Worm (Caenorhabditis elegans) whole organism, L2 larva: Measurements from ENCODE around the gene fem-1.

Experiments
- C34F6.9 ChIP-seq: fragments of 150-350 bp; optimal IDR thresholded peaks from 2 replicates; lab custom pipeline; 2014; ENCODE audit warnings: missing biosample characterization, missing genetic modification characterization
- R02D3.7 ChIP-seq: fragments of 150-350 bp; optimal IDR thresholded peaks from 2 replicates; lab custom pipeline; 2014; ENCODE audit warnings: missing biosample characterization, missing genetic modification characterization
- Y55F3AM.14 ChIP-seq: fragments of 200-800 bp; sonication (Bioruptor generic); optimal IDR thresholded peaks from 2 replicates; lab custom pipeline; 2018; ENCODE audit warnings: mild to moderate bottlenecking, missing genetic modification characterization, missing compliant biosample characterization
- ZK546.5 ChIP-seq: sonication (generic microtip); optimal IDR thresholded peaks from 2 replicates; lab custom pipeline; 2017; ENCODE audit warnings: missing biosample characterization, missing genetic modification characterization
- alr-1 ChIP-seq: fragments of 150-350 bp; optimal IDR thresholded peaks from 2 replicates; lab custom pipeline; 2014; ENCODE audit warnings: missing biosample characterization, missing genetic modification characterization
- aly-2 ChIP-seq: fragments of 150-350 bp; optimal IDR thresholded peaks from 2 replicates; lab custom pipeline; 2014; ENCODE audit warnings: missing biosample characterization, missing genetic modification characterization
- blmp-1 ChIP-seq: sonication (generic microtip); optimal IDR thresholded peaks from 2 replicates; lab custom pipeline; 2017; ENCODE audit warnings: missing genetic modification characterization, mild to moderate bottlenecking, missing compliant biosample characterization, antibody characterized with exemption, moderate library complexity; ENCODE audit not compliant: insufficient read depth
- ceh-16 ChIP-seq: fragments of 150-350 bp; optimal IDR thresholded peaks from 2 replicates; lab custom pipeline; 2014; ENCODE audit warnings: missing biosample characterization, missing genetic modification characterization
- ceh-82 ChIP-seq: fragments of 150-350 bp; optimal IDR thresholded peaks from 2 replicates; lab custom pipeline; 2014; ENCODE audit warnings: missing biosample characterization, missing genetic modification characterization
- crh-2 ChIP-seq: sonication (generic microtip); optimal IDR thresholded peaks from 2 replicates; lab custom pipeline; 2017; ENCODE audit warnings: missing biosample characterization, missing genetic modification characterization
- elt-1 ChIP-seq: fragments of 150-350 bp; optimal IDR thresholded peaks from 2 replicates; lab custom pipeline; 2014; ENCODE audit warnings: missing biosample characterization, missing genetic modification characterization
- elt-3 ChIP-seq: sonication (generic microtip); optimal IDR thresholded peaks from 2 replicates; lab custom pipeline; 2017; ENCODE audit warnings: missing biosample characterization, missing genetic modification characterization
- fos-1 ChIP-seq: fragments of 150-350 bp; optimal IDR thresholded peaks from 2 replicates; lab custom pipeline; 2014; ENCODE audit warnings: missing biosample characterization, missing genetic modification characterization
- gmeb-1 ChIP-seq: fragments of 150-350 bp; optimal IDR thresholded peaks from 2 replicates; lab custom pipeline; 2014; ENCODE audit warnings: missing biosample characterization, missing genetic modification characterization
- lin-13 ChIP-seq: fragments of 150-350 bp; optimal IDR thresholded peaks from 2 replicates; lab custom pipeline; 2014; ENCODE audit warnings: missing biosample characterization, missing genetic modification reagents, missing genetic modification characterization
- lin-39 ChIP-seq: fragments of 150-350 bp; optimal IDR thresholded peaks from 2 replicates; lab custom pipeline; 2014; ENCODE audit warnings: missing biosample characterization, missing genetic modification reagents, missing genetic modification characterization
- lsy-2 ChIP-seq, 2 experiments: fragments of 150-350 bp in 1 of 2; sonication (generic microtip) in 1 of 2; optimal IDR thresholded peaks; 2 replicates each; lab custom pipeline; 2014 to 2017; ENCODE audit warnings: missing biosample characterization in 2 of 2, missing genetic modification characterization in 2 of 2
- mab-5 ChIP-seq: fragments of 150-350 bp; optimal IDR thresholded peaks from 2 replicates; lab custom pipeline; 2014; ENCODE audit warnings: missing biosample characterization, missing genetic modification characterization
- mdl-1 ChIP-seq, 2 experiments: fragments of 150-350 bp in 1 of 2; sonication (generic microtip) in 1 of 2; optimal IDR thresholded peaks; 2 replicates each; lab custom pipeline; 2017; ENCODE audit warnings: missing biosample characterization in 2 of 2, missing genetic modification characterization in 2 of 2
- nhr-12 ChIP-seq: fragments of 150-350 bp; optimal IDR thresholded peaks from 2 replicates; lab custom pipeline; 2014; ENCODE audit warnings: missing biosample characterization, missing genetic modification characterization
- nhr-129 ChIP-seq: fragments of 150-350 bp; optimal IDR thresholded peaks from 2 replicates; lab custom pipeline; 2014; ENCODE audit warnings: missing biosample characterization, missing genetic modification characterization
- nhr-21 ChIP-seq: fragments of 150-350 bp; optimal IDR thresholded peaks from 2 replicates; lab custom pipeline; 2014; ENCODE audit warnings: missing biosample characterization, missing genetic modification characterization
- nhr-23 ChIP-seq: fragments of 150-350 bp; optimal IDR thresholded peaks from 2 replicates; lab custom pipeline; 2014; ENCODE audit warnings: missing biosample characterization, missing genetic modification reagents, missing genetic modification characterization
- nhr-25 ChIP-seq: fragments of 150-350 bp; sonication (generic microtip); optimal IDR thresholded peaks from 3 replicates; lab custom pipeline; 2014; ENCODE audit warnings: missing biosample characterization, missing genetic modification characterization
- nhr-77 ChIP-seq: fragments of 150-350 bp; optimal IDR thresholded peaks from 2 replicates; lab custom pipeline; 2014; ENCODE audit warnings: missing biosample characterization, missing genetic modification characterization
- peb-1 ChIP-seq: fragments of 150-350 bp; optimal IDR thresholded peaks from 2 replicates; lab custom pipeline; 2014; ENCODE audit warnings: missing biosample characterization, missing genetic modification characterization
- skn-1 ChIP-seq: sonication (generic microtip); optimal IDR thresholded peaks from 2 replicates; lab custom pipeline; 2017; ENCODE audit warnings: missing biosample characterization, missing genetic modification characterization
- sma-3 ChIP-seq: sonication (generic microtip); optimal IDR thresholded peaks from 2 replicates; lab custom pipeline; 2016; ENCODE audit warnings: missing genetic modification reagents, missing genetic modification characterization, missing compliant biosample characterization
- sma-9 ChIP-seq, 2 experiments: fragments of 150-350 bp in 1 of 2; sonication (generic microtip) in 1 of 2; optimal IDR thresholded peaks; 2 replicates each; lab custom pipeline; 2014 to 2016; ENCODE audit warnings: missing genetic modification characterization in 2 of 2, mild to moderate bottlenecking in 1 of 2, missing biosample characterization in 1 of 2, missing compliant biosample characterization in 1 of 2, missing genetic modification reagents in 1 of 2, moderate library complexity in 1 of 2
- snpc-4 ChIP-seq: fragments of 150-350 bp; optimal IDR thresholded peaks from 2 replicates; lab custom pipeline; 2014; ENCODE audit warnings: missing biosample characterization, missing genetic modification characterization
- unc-39 ChIP-seq: fragments of 150-350 bp; optimal IDR thresholded peaks from 2 replicates; lab custom pipeline; 2014; ENCODE audit warnings: missing biosample characterization, missing genetic modification characterization
- unc-55 ChIP-seq: fragments of 150-350 bp; sonication (generic microtip); optimal IDR thresholded peaks from 3 replicates; lab custom pipeline; 2014; ENCODE audit warnings: missing biosample characterization, missing genetic modification reagents, missing genetic modification characterization
- unc-62 ChIP-seq: fragments of 150-350 bp; optimal IDR thresholded peaks from 2 replicates; lab custom pipeline; 2014; ENCODE audit warnings: missing biosample characterization, missing genetic modification reagents, missing genetic modification characterization
- ztf-1 ChIP-seq: fragments of 200-800 bp; sonication (Bioruptor generic); conservative IDR thresholded peaks from 2 replicates; pipeline ENCODE4 v1.3.6; 2022; ENCODE audit warnings: missing genetic modification characterization, missing compliant biosample characterization
- ztf-11 ChIP-seq: sonication (generic microtip); optimal IDR thresholded peaks from 2 replicates; lab custom pipeline; 2017; ENCODE audit warnings: missing biosample characterization, missing genetic modification characterization

Gene fem-1

DNA sequence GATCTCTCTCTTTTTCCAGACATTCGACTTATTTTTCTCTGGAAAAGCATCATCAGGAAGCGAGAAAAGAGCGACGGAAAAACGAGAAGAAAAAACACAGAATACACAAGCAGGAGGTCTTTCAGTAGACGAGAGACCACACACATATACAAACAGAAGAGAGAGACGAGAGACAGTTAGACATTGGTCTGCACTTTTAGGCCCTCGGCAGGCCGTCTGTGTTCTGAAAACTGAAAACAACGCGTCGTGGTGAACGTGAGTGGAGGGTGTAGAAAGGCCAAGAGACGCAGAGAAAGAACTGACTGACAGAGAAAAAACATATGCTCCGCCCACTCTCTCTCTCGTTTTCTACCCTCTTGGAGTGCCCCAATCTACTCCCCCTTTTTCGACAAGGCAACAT lies 44.5 kb upstream of the fem-1 start (continued):
- TF ChIP-seq ztf-1 (GFP tag; lab: Robert Waterston, UW), result no peak
- TF ChIP-seq sma-9 (GFP tag; optimal IDR thresholded peaks at IDR 0.05; lab: Kevin White, UChicago), result peak; percentile 81
- no peak for TF ChIP-seq sma-9 (tag; optimal IDR thresholded peaks at IDR 0.05; lab: Kevin White, UChicago)
- no peak for TF ChIP-seq elt-1 (tag; lab: Kevin White, UChicago)
- peak; percentile 18 to 21 for TF ChIP-seq mdl-1 (tag; optimal IDR thresholded peaks at IDR 0.05; lab: Kevin White, UChicago)
- no peak for TF ChIP-seq R02D3.7 (tag; lab: Kevin White, UChicago)
- no peak for TF ChIP-seq unc-62 (GFP tag; lab: Kevin White, UChicago)
- no peak for TF ChIP-seq ZK546.5 (tag; lab: Kevin White, UChicago)
- no peak for TF ChIP-seq aly-2
- TF ChIP-seq nhr-77 (tag; lab: Kevin White, UChicago), result no peak
- peak; percentile 36 for TF ChIP-seq unc-55 (GFP tag; lab: Kevin White, UChicago)
- peak; percentile 2 for TF ChIP-seq lin-13
- TF ChIP-seq nhr-21, result peak; percentile 55
- TF ChIP-seq nhr-25, result peak; percentile 40
- no peak for TF ChIP-seq unc-39
- TF ChIP-seq elt-3, result no peak
- TF ChIP-seq crh-2 (tag; lab: Kevin White, UChicago), result peak; percentile 86
- no peak for TF ChIP-seq skn-1 (tag; lab: Kevin White, UChicago)
- peak; percentile 66 for TF ChIP-seq fos-1
- TF ChIP-seq ztf-11 (tag; lab: Kevin White, UChicago), result no peak
- peak; percentile 73 for TF ChIP-seq nhr-129
- peak; percentile 72 for TF ChIP-seq C34F6.9 (tag; lab: Kevin White, UChicago)
- no peak for TF ChIP-seq nhr-12 (tag; lab: Kevin White, UChicago)
- TF ChIP-seq ceh-82 (tag; lab: Kevin White, UChicago), result no peak
- TF ChIP-seq sma-3 (GFP tag; lab: Kevin White, UChicago), result peak; percentile 32
- no peak for TF ChIP-seq gmeb-1 (tag; lab: Kevin White, UChicago)
- TF ChIP-seq lin-39 (tag; lab: Kevin White, UChicago), result no peak

DNA sequence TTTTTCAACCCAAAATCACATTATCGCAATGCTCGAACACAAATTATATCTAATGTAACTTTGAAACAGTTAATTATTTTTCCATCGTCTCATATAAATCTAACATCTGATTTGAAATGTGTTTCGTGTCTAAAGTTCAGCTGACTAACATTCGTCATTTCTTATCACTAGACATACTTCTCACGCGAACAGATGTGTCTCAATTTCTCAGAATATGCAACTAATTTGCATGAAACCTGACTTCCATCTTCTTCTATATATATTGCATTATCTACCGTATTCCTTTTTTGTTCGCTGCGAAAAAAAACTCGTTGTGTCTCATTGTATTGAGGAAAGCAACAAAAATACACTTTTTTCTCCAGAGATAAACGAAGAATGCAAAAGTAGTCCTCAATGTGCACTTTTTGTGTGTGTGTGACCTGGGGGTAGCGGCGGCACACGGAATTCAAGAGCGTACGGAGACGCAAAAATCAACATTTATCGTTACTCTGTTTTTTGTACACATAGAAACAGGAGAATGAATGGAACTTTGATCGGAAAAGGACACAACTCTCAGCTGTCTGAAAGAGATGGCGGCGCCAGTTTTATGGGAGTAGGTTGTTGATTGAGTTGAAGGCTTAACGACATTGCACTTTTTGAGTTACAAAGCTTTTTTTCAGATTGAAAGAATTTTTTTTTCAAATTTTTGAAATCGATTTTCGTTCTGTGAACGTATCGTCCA lies 43.0 kb upstream of the fem-1 start:
- TF ChIP-seq ceh-16 (no peak), C34F6.9 (tag; lab: Kevin White, UChicago) (no peak), nhr-21 (peak; percentile 1), Y55F3AM.14 (GFP tag; lab: Kevin White, UChicago) (no peak), peb-1 (tag; lab: Kevin White, UChicago) (no peak), blmp-1 (tag; lab: Kevin White, UChicago) (no peak), lin-39 (tag; lab: Kevin White, UChicago) (no peak), nhr-25 (no peak), sma-9 (GFP tag; optimal IDR thresholded peaks at IDR 0.05; lab: Kevin White, UChicago) (peak; percentile 48), sma-9 (tag; optimal IDR thresholded peaks at IDR 0.05; lab: Kevin White, UChicago) (no peak), nhr-23 (tag; lab: Kevin White, UChicago) (no peak), nhr-12 (tag; lab: Kevin White, UChicago) (no peak), crh-2 (tag; lab: Kevin White, UChicago) (peak; percentile 21), alr-1 (no peak), lsy-2 (tag; optimal IDR thresholded peaks at IDR 0.05; lab: Kevin White, UChicago) (no peak)

DNA sequence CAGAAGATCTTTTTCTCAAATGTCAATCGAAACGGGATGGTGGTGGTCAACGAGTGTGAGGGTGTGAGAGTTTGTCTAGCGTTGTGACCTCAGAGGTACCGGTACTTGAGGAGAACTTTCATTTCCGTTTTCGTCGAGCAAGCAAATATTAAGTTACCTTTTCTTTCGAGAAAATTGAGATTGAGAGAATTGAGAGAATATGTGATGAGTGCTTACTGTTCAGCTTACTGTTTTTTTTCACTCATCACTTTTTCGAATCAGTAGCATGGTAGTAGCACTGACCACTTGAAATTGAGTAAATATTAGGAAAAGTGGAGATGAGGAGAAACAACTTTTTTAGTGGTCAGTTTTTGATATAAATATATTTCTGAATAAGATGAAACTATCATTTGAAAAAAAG lies 36.3 kb upstream of the fem-1 start, which contains the start of gene T12E12.6:
Gene T12E12.6, minus strand, starts transcription at position 101 of the 400 bp plus-strand sequence.
- TF ChIP-seq nhr-23 (tag; lab: Kevin White, UChicago), result no peak
- no peak for TF ChIP-seq mab-5 (tag; lab: Kevin White, UChicago)
- TF ChIP-seq peb-1 (tag; lab: Kevin White, UChicago), result no peak

DNA sequence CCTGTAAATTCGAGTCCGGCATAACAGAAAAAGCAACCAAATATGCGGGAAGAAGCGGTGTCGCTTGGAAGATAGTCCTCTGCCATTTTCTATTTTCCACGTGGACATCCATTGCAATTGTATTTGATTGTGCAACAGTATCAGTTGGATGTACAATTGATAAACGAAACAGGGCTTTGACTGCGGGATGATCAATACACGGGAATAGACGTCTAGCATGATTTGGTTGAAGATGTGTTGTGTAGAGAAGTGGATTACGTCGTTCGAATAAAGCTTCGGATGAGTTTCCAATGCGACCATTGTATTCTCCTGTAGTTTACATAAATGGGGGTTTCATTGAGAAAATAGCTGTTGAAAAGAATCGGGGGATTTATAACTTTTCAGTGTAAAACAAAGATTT lies 34.9 kb upstream of the fem-1 start:
- TF ChIP-seq mdl-1 (tag; optimal IDR thresholded peaks at IDR 0.05; lab: Kevin White, UChicago) (no peak), nhr-23 (tag; lab: Kevin White, UChicago) (no peak), crh-2 (tag; lab: Kevin White, UChicago) (no peak), snpc-4 (tag; lab: Kevin White, UChicago) (no peak)
